Fruit fly (Drosophila melanogaster) whole organism, embryonic: ENCODE measurements around the gene Glut4EF.

Experiments used
- C15 ChIP-seq: fragments of 200-800 bp; sonication (Bioruptor generic); IDR thresholded peaks from 3 replicates; pipeline ENCODE4 v1.3.6; 2022; ENCODE audit warnings: missing biosample characterization, missing genetic modification characterization
- CG10321 ChIP-seq: fragments of 200-800 bp; sonication (Bioruptor generic); IDR thresholded peaks from 2 replicates; pipeline ENCODE4 v1.3.6; 2022; ENCODE audit warnings: missing biosample characterization, missing genetic modification characterization
- CG10431 ChIP-seq: fragments of 200-800 bp; sonication (Bioruptor generic); optimal IDR thresholded peaks from 3 replicates; lab custom pipeline; 2018; ENCODE audit warnings: missing biosample characterization, mild to moderate bottlenecking, missing genetic modification characterization
- CG10979 ChIP-seq: fragments of 200-800 bp; sonication (Bioruptor generic); optimal IDR thresholded peaks from 2 replicates; lab custom pipeline; 2018; ENCODE audit warnings: missing biosample characterization, mild to moderate bottlenecking, missing genetic modification characterization, moderate library complexity
- CG12071 ChIP-seq: fragments of 200-800 bp; sonication (Bioruptor generic); optimal IDR thresholded peaks from 3 replicates; lab custom pipeline; 2018; ENCODE audit warnings: missing biosample characterization, mild to moderate bottlenecking, missing genetic modification characterization
- CG12769 ChIP-seq: fragments of 200-800 bp; sonication (Bioruptor generic); optimal IDR thresholded peaks from 2 replicates; lab custom pipeline; 2019; ENCODE audit warnings: missing biosample characterization, mild to moderate bottlenecking, missing genetic modification characterization, moderate library complexity
- CG14965 ChIP-seq: fragments of 200-800 bp; sonication (Bioruptor generic); optimal IDR thresholded peaks from 2 replicates; lab custom pipeline; 2016; ENCODE audit warnings: missing biosample characterization, missing genetic modification characterization, borderline replicate concordance
- CG1529 ChIP-seq: fragments of 200-800 bp; sonication (Bioruptor generic); optimal IDR thresholded peaks from 3 replicates; lab custom pipeline; 2018; ENCODE audit warnings: missing biosample characterization, missing genetic modification characterization
- CG15479 ChIP-seq: fragments of 200-800 bp; sonication (Bioruptor generic); optimal IDR thresholded peaks from 3 replicates; lab custom pipeline; 2019; ENCODE audit warnings: missing biosample characterization, mild to moderate bottlenecking, missing genetic modification characterization, moderate library complexity
- CG1603 ChIP-seq: fragments of 200-800 bp; sonication (Bioruptor generic); optimal IDR thresholded peaks from 2 replicates; lab custom pipeline; 2019; ENCODE audit warnings: missing biosample characterization, mild to moderate bottlenecking, missing genetic modification characterization, moderate library complexity
- CG17186 ChIP-seq: fragments of 200-800 bp; sonication (Bioruptor generic); optimal IDR thresholded peaks from 3 replicates; lab custom pipeline; 2017; ENCODE audit warnings: missing biosample characterization, missing genetic modification reagents, missing genetic modification characterization
- CG2202 ChIP-seq: fragments of 200-800 bp; sonication (Bioruptor generic); optimal IDR thresholded peaks from 2 replicates; lab custom pipeline; 2018; ENCODE audit warnings: missing biosample characterization, mild to moderate bottlenecking, missing genetic modification characterization
- CG2678 ChIP-seq: fragments of 200-800 bp; sonication (Bioruptor generic); optimal IDR thresholded peaks from 3 replicates; lab custom pipeline; 2019; ENCODE audit warnings: missing biosample characterization, mild to moderate bottlenecking, missing genetic modification characterization, moderate library complexity
- CG3065 ChIP-seq: fragments of 200-800 bp; sonication (Bioruptor generic); optimal IDR thresholded peaks from 2 replicates; lab custom pipeline; 2016; ENCODE audit warnings: missing biosample characterization, missing genetic modification characterization
- CG3407 ChIP-seq: fragments of 200-800 bp; sonication (Bioruptor generic); optimal IDR thresholded peaks from 2 replicates; lab custom pipeline; 2018; ENCODE audit warnings: missing biosample characterization, mild to moderate bottlenecking, missing genetic modification characterization
- CG4282 ChIP-seq: fragments of 200-800 bp; sonication (Bioruptor generic); optimal IDR thresholded peaks from 2 replicates; lab custom pipeline; 2016; ENCODE audit warnings: missing biosample characterization, missing genetic modification characterization
- CG6254 ChIP-seq: fragments of 200-800 bp; sonication (Bioruptor generic); optimal IDR thresholded peaks from 3 replicates; lab custom pipeline; 2017; ENCODE audit warnings: mild to moderate bottlenecking, missing biosample characterization, missing genetic modification reagents, missing genetic modification characterization
- CG7357 ChIP-seq: fragments of 200-800 bp; sonication (Bioruptor generic); IDR thresholded peaks from 3 replicates; pipeline ENCODE4 v1.3.6; 2022; ENCODE audit warnings: missing biosample characterization, missing genetic modification characterization
- CoRest ChIP-seq: fragments of 200-800 bp; sonication (Bioruptor generic); optimal IDR thresholded peaks from 3 replicates; lab custom pipeline; 2018; ENCODE audit warnings: missing biosample characterization, mild to moderate bottlenecking, missing genetic modification characterization, moderate library complexity
- D19A ChIP-seq: fragments of 200-800 bp; optimal IDR thresholded peaks from 3 replicates; lab custom pipeline; 2019; ENCODE audit warnings: missing biosample characterization, mild to moderate bottlenecking, missing genetic modification characterization, moderate library complexity
- Dek ChIP-seq: fragments of 200-800 bp; sonication (Bioruptor generic); optimal IDR thresholded peaks from 3 replicates; lab custom pipeline; 2019; ENCODE audit warnings: missing biosample characterization, mild to moderate bottlenecking, missing genetic modification characterization, moderate library complexity
- Dip2 ChIP-seq: fragments of 200-800 bp; sonication (Bioruptor generic); IDR thresholded peaks from 2 replicates; pipeline ENCODE4 v1.3.6; 2022; ENCODE audit warnings: missing biosample characterization, missing genetic modification characterization
- Hey ChIP-seq: fragments of 200-800 bp; sonication (Bioruptor generic); optimal IDR thresholded peaks from 3 replicates; lab custom pipeline; 2018; ENCODE audit warnings: missing biosample characterization, mild to moderate bottlenecking, missing genetic modification characterization
- Hmr ChIP-seq: fragments of 200-800 bp; sonication (Bioruptor generic); optimal IDR thresholded peaks from 3 replicates; lab custom pipeline; 2017; ENCODE audit warnings: mild to moderate bottlenecking, missing biosample characterization, missing genetic modification reagents, missing genetic modification characterization
- Hr78 ChIP-seq, 2 experiments: fragments of 200-800 bp in 1 of 2; fragments of >200 bp in 1 of 2; sonication (Bioruptor generic) in 1 of 2; optimal IDR thresholded peaks; 2 replicates each; lab custom pipeline; 2017 to 2019; ENCODE audit warnings: missing biosample characterization in 2 of 2, missing genetic modification characterization in 2 of 2, mild to moderate bottlenecking in 1 of 2, moderate library complexity in 1 of 2
- Med ChIP-seq: fragments of 200-800 bp; sonication (Bioruptor generic); peaks from one replicate; lab custom pipeline; 2016; ENCODE audit warnings: missing biosample characterization, missing genetic modification characterization, mild to moderate bottlenecking, inconsistent platforms, moderate library complexity
- Nf-YB ChIP-seq: fragments of 200-800 bp; sonication (Bioruptor generic); optimal IDR thresholded peaks from 3 replicates; lab custom pipeline; 2019; ENCODE audit warnings: missing biosample characterization, mild to moderate bottlenecking, missing genetic modification characterization, moderate library complexity
- Trl ChIP-seq, 3 experiments: fragments of >200 bp in 2 of 3; fragments of 200-800 bp in 1 of 3; sonication (Bioruptor generic) in 1 of 3; optimal IDR thresholded peaks; 2 replicates in 1 of 3; 3 replicates in 2 of 3; lab custom pipeline; 2016 to 2017; ENCODE audit warnings: missing biosample characterization in 1 of 3, missing genetic modification characterization in 1 of 3
- YL-1 ChIP-seq: fragments of 200-800 bp; sonication (Bioruptor generic); optimal IDR thresholded peaks from 3 replicates; lab custom pipeline; 2017; ENCODE audit warnings: missing biosample characterization, mild to moderate bottlenecking, missing genetic modification characterization
- ac ChIP-seq: fragments of 200-800 bp; sonication (Bioruptor generic); optimal IDR thresholded peaks from 3 replicates; lab custom pipeline; 2017; ENCODE audit warnings: missing biosample characterization, mild to moderate bottlenecking, missing genetic modification characterization
- ash1 ChIP-seq: fragments of 200-800 bp; sonication (Bioruptor generic); optimal IDR thresholded peaks from 2 replicates; lab custom pipeline; 2018; ENCODE audit warnings: missing biosample characterization, mild to moderate bottlenecking, missing genetic modification characterization
- bcd ChIP-seq: fragments of 200-800 bp; sonication (Bioruptor generic); optimal IDR thresholded peaks from 2 replicates; lab custom pipeline; 2017; ENCODE audit warnings: missing biosample characterization, mild to moderate bottlenecking, missing genetic modification characterization
- bsh ChIP-seq, 2 experiments: fragments of 200-800 bp; sonication (Bioruptor generic); optimal IDR thresholded peaks; 2 replicates each; lab custom pipeline; 2017 to 2018; ENCODE audit warnings: mild to moderate bottlenecking in 2 of 2, missing biosample characterization in 2 of 2, missing genetic modification characterization in 2 of 2, moderate library complexity in 1 of 2
- cad ChIP-seq: fragments of >200 bp; optimal IDR thresholded peaks from 2 replicates; lab custom pipeline; 2017; ENCODE audit warnings: missing biosample characterization, missing genetic modification characterization
- chif ChIP-seq, 2 experiments: fragments of 200-800 bp; sonication (Bioruptor generic); optimal IDR thresholded peaks; 3 replicates each; lab custom pipeline; 2016; ENCODE audit warnings: missing biosample characterization in 2 of 2, missing genetic modification characterization in 2 of 2
- chm ChIP-seq: fragments of 200-800 bp; sonication (Bioruptor generic); IDR thresholded peaks from 2 replicates; pipeline ENCODE4 v1.3.6; 2022; ENCODE audit warnings: missing biosample characterization, missing genetic modification characterization
- dimm ChIP-seq: fragments of 200-800 bp; sonication (Bioruptor generic); IDR thresholded peaks from 2 replicates; pipeline ENCODE4 v1.3.6; 2022; ENCODE audit warnings: missing biosample characterization, missing genetic modification characterization
- ewg ChIP-seq: fragments of 200-800 bp; sonication (Bioruptor generic); optimal IDR thresholded peaks from 3 replicates; lab custom pipeline; 2017; ENCODE audit warnings: mild to moderate bottlenecking, missing biosample characterization, missing genetic modification reagents, missing genetic modification characterization
- fd64A ChIP-seq: fragments of 200-800 bp; sonication (Bioruptor generic); optimal IDR thresholded peaks from 3 replicates; lab custom pipeline; 2018; ENCODE audit warnings: missing biosample characterization, mild to moderate bottlenecking, missing genetic modification characterization
- gem ChIP-seq: fragments of 200-800 bp; sonication (Bioruptor generic); optimal IDR thresholded peaks from 2 replicates; lab custom pipeline; 2019; ENCODE audit warnings: missing biosample characterization, mild to moderate bottlenecking, missing genetic modification characterization, moderate library complexity
- jing ChIP-seq: fragments of 200-800 bp; sonication (Bioruptor generic); optimal IDR thresholded peaks from 2 replicates; lab custom pipeline; 2018; ENCODE audit warnings: missing biosample characterization, mild to moderate bottlenecking, missing genetic modification characterization
- nmo ChIP-seq: fragments of 200-800 bp; sonication (Bioruptor generic); optimal IDR thresholded peaks from 2 replicates; lab custom pipeline; 2018; ENCODE audit warnings: missing biosample characterization, mild to moderate bottlenecking, missing genetic modification characterization, moderate library complexity
- odd ChIP-seq: fragments of 200-800 bp; sonication (Bioruptor generic); optimal IDR thresholded peaks from 2 replicates; lab custom pipeline; 2017; ENCODE audit warnings: missing biosample characterization, mild to moderate bottlenecking, missing genetic modification characterization
- sc ChIP-seq, 3 experiments: fragments of >200 bp in 2 of 3; fragments of 200-800 bp in 1 of 3; sonication (Bioruptor generic) in 1 of 3; optimal IDR thresholded peaks; 2 replicates in 2 of 3; 3 replicates in 1 of 3; lab custom pipeline; 2017; ENCODE audit warnings: mild to moderate bottlenecking in 1 of 3, missing biosample characterization in 1 of 3, missing genetic modification characterization in 1 of 3, missing genetic modification reagents in 1 of 3
- schlank ChIP-seq: fragments of 200-800 bp; sonication (Bioruptor generic); optimal IDR thresholded peaks from 2 replicates; lab custom pipeline; 2018; ENCODE audit warnings: missing biosample characterization, mild to moderate bottlenecking, missing genetic modification characterization
- tgo ChIP-seq: fragments of 200-800 bp; sonication (Bioruptor generic); IDR thresholded peaks from 3 replicates; pipeline ENCODE4 v1.3.6; 2022; ENCODE audit warnings: missing biosample characterization, missing genetic modification characterization
- wek ChIP-seq: fragments of 200-800 bp; sonication (Bioruptor generic); optimal IDR thresholded peaks from 3 replicates; lab custom pipeline; 2018; ENCODE audit warnings: missing biosample characterization, mild to moderate bottlenecking, missing genetic modification characterization, moderate library complexity
- zen ChIP-seq: fragments of 200-800 bp; sonication (Bioruptor generic); optimal IDR thresholded peaks from 3 replicates; lab custom pipeline; 2018; ENCODE audit warnings: missing biosample characterization, mild to moderate bottlenecking, missing genetic modification characterization, moderate library complexity

Glut4EF gene

DNA sequence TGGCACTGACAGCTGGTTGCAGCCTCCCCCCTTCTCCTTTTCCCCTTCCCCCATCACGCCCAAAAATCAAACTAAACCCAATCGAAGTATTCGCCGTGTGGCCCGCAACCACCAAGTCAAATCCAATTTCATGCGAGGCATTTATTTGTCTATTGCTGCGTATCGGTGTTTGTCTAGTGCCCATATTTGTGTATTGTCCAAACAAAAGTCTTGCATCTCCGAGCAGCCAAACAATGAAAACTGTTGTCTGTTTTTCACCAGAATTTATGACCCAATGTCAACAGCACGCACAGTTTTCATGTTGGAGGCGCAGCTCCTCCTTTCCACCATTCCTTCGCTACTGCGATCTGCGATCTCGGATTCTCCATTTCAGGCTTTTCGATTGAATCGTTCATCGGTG lies 4.5 kb upstream of the Glut4EF start (continued):
- TF ChIP-seq chif (GFP tag; optimal IDR thresholded peaks at IDR 0.05; lab: Kevin White, UChicago) (peak; percentile 51 to 58), dimm (GFP tag; lab: Robert Waterston, UW) (no peak), Hmr (GFP tag; lab: Kevin White, UChicago) (peak; percentile 16), YL-1 (GFP tag; lab: Kevin White, UChicago) (peak; percentile 55), CG12769 (tag; lab: Kevin White, UChicago) (peak; percentile 11), CG10321 (GFP tag; lab: Robert Waterston, UW) (no peak), zen (tag; lab: Kevin White, UChicago) (peak; percentile 30), jing (GFP tag; lab: Kevin White, UChicago) (no peak), Hey (tag; lab: Kevin White, UChicago) (peak; percentile 15), gem (tag; lab: Kevin White, UChicago) (peak; percentile 26), bsh (GFP tag; optimal IDR thresholded peaks at IDR 0.05; lab: Kevin White, UChicago) (peak in 1 of 2 experiments; percentile 74), CG1603 (tag; lab: Kevin White, UChicago) (peak; percentile 91), Dip2 (GFP tag; lab: Robert Waterston, UW) (no peak), CG10431 (GFP tag; lab: Kevin White, UChicago) (peak; percentile 42), CG12071 (peak; percentile 72), Hr78 (GFP tag; optimal IDR thresholded peaks at IDR 0.05; lab: Kevin White, UChicago) (peak in 1 of 2 experiments; percentile 79), CG2678 (tag; lab: Kevin White, UChicago) (peak; percentile 50), bcd (GFP tag; lab: Kevin White, UChicago) (peak; percentile 32), CG7357 (GFP tag; lab: Robert Waterston, UW) (no peak), CG6254 (GFP tag; lab: Kevin White, UChicago) (peak; percentile 59), CG15479 (peak; percentile 65), CG2202 (tag; lab: Kevin White, UChicago) (peak; percentile 92), CG14965 (GFP tag; lab: Kevin White, UChicago) (peak; percentile 47), ewg (GFP tag; lab: Kevin White, UChicago) (peak; percentile 29), CG10979 (tag; lab: Kevin White, UChicago) (peak; percentile 28), CG1529 (peak; percentile 68), CG17186 (GFP tag; lab: Kevin White, UChicago) (peak; percentile 44), D19A (peak; percentile 3), C15 (no peak), sc (optimal IDR thresholded peaks at IDR 0.05; lab: Kevin White, UChicago) (no peak), sc (GFP tag; optimal IDR thresholded peaks at IDR 0.05; lab: Kevin White, UChicago) (peak; percentile 61), Nf-YB (peak; percentile 54), cad (no peak), CoRest (tag; lab: Kevin White, UChicago) (peak; percentile 30), fd64A (peak; percentile 94), Med (GFP tag; lab: Kevin White, UChicago) (peak; percentile 92), chm (GFP tag; lab: Robert Waterston, UW) (peak; percentile 72; the same call in 1 of the 2 replicates), Dek (tag; lab: Kevin White, UChicago) (no peak), ac (GFP tag; lab: Kevin White, UChicago) (peak; percentile 93), schlank (tag; lab: Kevin White, UChicago) (no peak), nmo (GFP tag; lab: Kevin White, UChicago) (no peak), CG3407 (GFP tag; lab: Kevin White, UChicago) (peak; percentile 85), odd (GFP tag; lab: Kevin White, UChicago) (peak; percentile 65), ash1 (GFP tag; lab: Kevin White, UChicago) (no peak), tgo (GFP tag; lab: Robert Waterston, UW) (no peak), CG4282 (GFP tag; lab: Kevin White, UChicago) (no peak), wek (GFP tag; lab: Kevin White, UChicago) (peak; percentile 78), Trl (optimal IDR thresholded peaks at IDR 0.05; lab: Kevin White, UChicago) (no peak), Trl (GFP tag; optimal IDR thresholded peaks at IDR 0.05; lab: Kevin White, UChicago) (peak; percentile 60), CG3065 (GFP tag; lab: Kevin White, UChicago) (peak; percentile 10)
